Worm (Caenorhabditis elegans) whole organism, late embryonic: ENCODE results near the gene K03H6.4.

Experiments
- F13H6.1 ChIP-seq: sonication (generic microtip); optimal IDR thresholded peaks from 2 replicates; lab custom pipeline; 2016; ENCODE audit warnings: missing genetic modification characterization, missing compliant biosample characterization
- ceh-18 ChIP-seq: sonication (generic microtip); optimal IDR thresholded peaks from 2 replicates; lab custom pipeline; 2016; ENCODE audit warnings: missing genetic modification characterization, missing compliant biosample characterization
- ceh-19 ChIP-seq: fragments of 200-800 bp; sonication (Bioruptor generic); optimal IDR thresholded peaks from 2 replicates; lab custom pipeline; 2018; ENCODE audit warnings: mild to moderate bottlenecking, missing genetic modification characterization, missing compliant biosample characterization
- ceh-2 ChIP-seq: sonication (generic microtip); optimal IDR thresholded peaks from 2 replicates; lab custom pipeline; 2016; ENCODE audit warnings: missing genotype, missing genetic modification characterization, missing compliant biosample characterization
- ceh-24 ChIP-seq: sonication (generic microtip); optimal IDR thresholded peaks from 2 replicates; lab custom pipeline; 2016; ENCODE audit warnings: mild to moderate bottlenecking, missing genetic modification characterization, missing compliant biosample characterization
- ceh-31 ChIP-seq: sonication (generic microtip); optimal IDR thresholded peaks from 2 replicates; lab custom pipeline; 2016; ENCODE audit warnings: missing genetic modification characterization, missing compliant biosample characterization
- ceh-45 ChIP-seq: fragments of 200-800 bp; sonication (Bioruptor generic); IDR thresholded peaks from 2 replicates; pipeline ENCODE4 v1.3.6; 2022; ENCODE audit warnings: missing genetic modification reagents, missing genetic modification characterization, missing compliant biosample characterization
- ceh-48 ChIP-seq: sonication (generic microtip); optimal IDR thresholded peaks from 2 replicates; lab custom pipeline; 2016; ENCODE audit warnings: missing genetic modification characterization, inconsistent platforms, missing compliant biosample characterization
- che-1 ChIP-seq: sonication (generic microtip); optimal IDR thresholded peaks from 2 replicates; lab custom pipeline; 2016; ENCODE audit warnings: mild to moderate bottlenecking, missing genetic modification characterization, missing compliant biosample characterization
- dmd-4 ChIP-seq: sonication (generic microtip); optimal IDR thresholded peaks from 2 replicates; lab custom pipeline; 2016; ENCODE audit warnings: borderline replicate concordance, missing genetic modification characterization, missing compliant biosample characterization
- dve-1 ChIP-seq: sonication (generic microtip); optimal IDR thresholded peaks from 2 replicates; lab custom pipeline; 2017; ENCODE audit warnings: antibody characterized with exemption, mild to moderate bottlenecking, missing genetic modification characterization, missing compliant biosample characterization
- elt-2 ChIP-seq: sonication (generic microtip); optimal IDR thresholded peaks from 2 replicates; lab custom pipeline; 2016; ENCODE audit warnings: missing genetic modification reagents, missing genetic modification characterization, missing compliant biosample characterization
- fax-1 ChIP-seq: sonication (generic microtip); optimal IDR thresholded peaks from 2 replicates; lab custom pipeline; 2016; ENCODE audit warnings: missing genotype, missing genetic modification characterization, missing compliant biosample characterization
- fkh-10 ChIP-seq: fragments of 150-350 bp; optimal IDR thresholded peaks from 2 replicates; lab custom pipeline; 2014; ENCODE audit warnings: missing biosample characterization, missing genetic modification reagents, missing genetic modification characterization
- gmeb-2 ChIP-seq: sonication (generic microtip); optimal IDR thresholded peaks from 2 replicates; lab custom pipeline; 2016; ENCODE audit warnings: missing genetic modification characterization, inconsistent platforms, missing compliant biosample characterization
- hlh-15 ChIP-seq: sonication (generic microtip); optimal IDR thresholded peaks from 2 replicates; lab custom pipeline; 2016; ENCODE audit warnings: missing genetic modification characterization, missing compliant biosample characterization
- hlh-30 ChIP-seq: sonication (generic microtip); optimal IDR thresholded peaks from 2 replicates; lab custom pipeline; 2017; ENCODE audit warnings: antibody characterized with exemption, missing genetic modification characterization, missing compliant biosample characterization; ENCODE audit not compliant: insufficient read depth
- hlh-8 ChIP-seq: sonication (generic microtip); optimal IDR thresholded peaks from 2 replicates; lab custom pipeline; 2016; ENCODE audit warnings: missing genotype, missing genetic modification characterization, missing compliant biosample characterization
- lim-6 ChIP-seq: sonication (generic microtip); optimal IDR thresholded peaks from 2 replicates; lab custom pipeline; 2016; ENCODE audit warnings: missing genetic modification characterization, missing compliant biosample characterization
- lin-11 ChIP-seq: fragments of 200-800 bp; sonication (Bioruptor generic); optimal IDR thresholded peaks from 2 replicates; lab custom pipeline; 2018; ENCODE audit warnings: mild to moderate bottlenecking, missing genetic modification characterization, missing compliant biosample characterization
- mec-3 ChIP-seq: sonication (generic microtip); optimal IDR thresholded peaks from 2 replicates; lab custom pipeline; 2016; ENCODE audit warnings: borderline replicate concordance, missing genetic modification characterization, missing compliant biosample characterization
- nfya-1 ChIP-seq: sonication (generic microtip); optimal IDR thresholded peaks from 2 replicates; lab custom pipeline; 2017; ENCODE audit warnings: missing genetic modification characterization, mild to moderate bottlenecking, missing compliant biosample characterization, antibody characterized with exemption, moderate library complexity
- nhr-11 ChIP-seq: fragments of 150-350 bp; optimal IDR thresholded peaks from 2 replicates; lab custom pipeline; 2014; ENCODE audit warnings: missing biosample characterization, missing genetic modification characterization
- npax-4 ChIP-seq: sonication (generic microtip); optimal IDR thresholded peaks from 2 replicates; lab custom pipeline; 2016; ENCODE audit warnings: missing genetic modification characterization, missing compliant biosample characterization
- odd-2 ChIP-seq: sonication (generic microtip); optimal IDR thresholded peaks from 2 replicates; lab custom pipeline; 2017; ENCODE audit warnings: antibody characterized with exemption, mild to moderate bottlenecking, missing genetic modification characterization, missing compliant biosample characterization
- pat-9 ChIP-seq: fragments of 200-800 bp; sonication (Bioruptor generic); optimal IDR thresholded peaks from 2 replicates; lab custom pipeline; 2018; ENCODE audit warnings: mild to moderate bottlenecking, missing genetic modification characterization, moderate library complexity, missing compliant biosample characterization
- pax-1 ChIP-seq: fragments of 150-350 bp; optimal IDR thresholded peaks from 2 replicates; lab custom pipeline; 2014; ENCODE audit warnings: missing biosample characterization, missing genetic modification characterization
- pha-2 ChIP-seq: sonication (generic microtip); optimal IDR thresholded peaks from 2 replicates; lab custom pipeline; 2017; ENCODE audit warnings: mild to moderate bottlenecking, missing genetic modification characterization, missing compliant biosample characterization
- pha-4 ChIP-seq: fragments of 150-350 bp; optimal IDR thresholded peaks from 2 replicates; lab custom pipeline; 2018; ENCODE audit warnings: missing biosample characterization, missing genetic modification reagents, missing genetic modification characterization
- pqm-1 ChIP-seq: sonication (generic microtip); optimal IDR thresholded peaks from 2 replicates; lab custom pipeline; 2016; ENCODE audit warnings: missing genetic modification characterization, missing compliant biosample characterization
- pros-1 ChIP-seq: fragments of 150-350 bp; optimal IDR thresholded peaks from 2 replicates; lab custom pipeline; 2014; ENCODE audit warnings: missing biosample characterization, missing genetic modification reagents, missing genetic modification characterization
- rnt-1 ChIP-seq: sonication (generic microtip); optimal IDR thresholded peaks from 2 replicates; lab custom pipeline; 2016; ENCODE audit warnings: missing genetic modification characterization, missing compliant biosample characterization
- sdc-2 ChIP-seq: sonication (generic microtip); optimal IDR thresholded peaks from 2 replicates; lab custom pipeline; 2016; ENCODE audit warnings: missing genotype, missing genetic modification characterization, missing compliant biosample characterization
- tbx-2 ChIP-seq: sonication (generic microtip); optimal IDR thresholded peaks from 2 replicates; lab custom pipeline; 2016; ENCODE audit warnings: missing genetic modification characterization, missing compliant biosample characterization
- ttx-3 ChIP-seq: sonication (generic microtip); optimal IDR thresholded peaks from 2 replicates; lab custom pipeline; 2016; ENCODE audit warnings: missing genetic modification reagents, missing genetic modification characterization, missing compliant biosample characterization
- unc-42 ChIP-seq: sonication (generic microtip); optimal IDR thresholded peaks from 2 replicates; lab custom pipeline; 2016; ENCODE audit warnings: missing genotype, missing genetic modification characterization, missing compliant biosample characterization
- unc-55 ChIP-seq: sonication (generic microtip); optimal IDR thresholded peaks from 2 replicates; lab custom pipeline; 2017; ENCODE audit warnings: missing biosample characterization, missing genetic modification reagents, missing genetic modification characterization
- unc-86 ChIP-seq: sonication (generic microtip); optimal IDR thresholded peaks from 2 replicates; lab custom pipeline; 2016; ENCODE audit warnings: missing genetic modification characterization, missing compliant biosample characterization
- ztf-16 ChIP-seq: sonication (generic microtip); optimal IDR thresholded peaks from 2 replicates; lab custom pipeline; 2017; ENCODE audit warnings: missing genetic modification characterization, missing compliant biosample characterization

The K03H6.4 gene

DNA sequence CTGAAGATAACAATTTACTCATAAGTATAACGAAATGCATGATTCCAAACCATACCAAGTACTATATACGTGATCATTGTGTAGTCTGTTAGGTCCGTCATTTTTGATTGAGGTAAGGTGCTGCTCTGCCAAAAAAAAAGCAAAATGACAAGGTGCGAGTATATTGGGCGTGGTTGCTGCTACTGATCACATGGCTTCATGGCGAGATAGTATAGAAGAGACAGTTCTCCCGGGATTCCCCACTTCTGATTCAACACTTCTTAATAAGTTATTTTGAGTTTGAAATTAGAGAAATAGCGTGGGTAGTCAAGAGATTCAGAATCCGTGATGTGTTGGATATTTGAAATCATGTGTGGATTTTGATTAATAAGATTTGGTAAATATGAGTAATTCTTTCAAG, at the start of gene K03H6.4:
TSS of gene K03H6.4 (minus strand) at position 101 of the 400 bp plus-strand sequence.
- TF ChIP-seq hlh-15 (tag; lab: Kevin White, UChicago) (no peak), lim-6 (tag; lab: Kevin White, UChicago) (no peak), ceh-48 (tag; lab: Kevin White, UChicago) (no peak), ceh-31 (tag; lab: Kevin White, UChicago) (no peak), sdc-2 (tag; lab: Kevin White, UChicago) (no peak), unc-86 (tag; lab: Kevin White, UChicago) (no peak), unc-42 (tag; lab: Kevin White, UChicago) (no peak), npax-4 (no peak), lin-11 (tag; lab: Kevin White, UChicago) (no peak), nhr-11 (no peak), F13H6.1 (no peak), pros-1 (no peak), ztf-16 (tag; lab: Kevin White, UChicago) (no peak), ceh-2 (tag; lab: Kevin White, UChicago) (no peak), pat-9 (no peak), pax-1 (no peak), dmd-4 (tag; lab: Kevin White, UChicago) (no peak)

DNA sequence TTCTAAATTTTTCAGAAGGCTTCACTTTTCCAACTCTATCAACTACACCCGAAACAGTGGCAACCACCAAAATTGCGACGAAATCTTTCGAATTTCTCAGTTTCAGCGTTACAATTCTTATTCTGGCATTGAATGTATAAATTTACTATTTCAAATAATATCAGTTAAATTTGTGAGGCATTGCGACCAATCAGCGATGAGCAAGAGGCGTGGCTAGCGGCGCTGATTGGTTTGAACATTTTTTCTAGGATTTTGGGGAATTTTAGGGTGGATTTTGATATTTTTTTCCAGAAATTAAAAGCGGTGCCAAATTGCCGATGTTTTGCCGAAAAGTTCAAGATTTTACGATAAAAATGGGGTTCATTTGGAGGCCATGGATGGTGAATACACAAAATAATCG, 46.5 kb upstream of the K03H6.4 start:
- peak; percentile 96 for TF ChIP-seq nfya-1 (tag; lab: Kevin White, UChicago)
- TF ChIP-seq ceh-2 (tag; lab: Kevin White, UChicago) = no peak
- no peak for TF ChIP-seq pha-2 (tag; lab: Kevin White, UChicago)

DNA sequence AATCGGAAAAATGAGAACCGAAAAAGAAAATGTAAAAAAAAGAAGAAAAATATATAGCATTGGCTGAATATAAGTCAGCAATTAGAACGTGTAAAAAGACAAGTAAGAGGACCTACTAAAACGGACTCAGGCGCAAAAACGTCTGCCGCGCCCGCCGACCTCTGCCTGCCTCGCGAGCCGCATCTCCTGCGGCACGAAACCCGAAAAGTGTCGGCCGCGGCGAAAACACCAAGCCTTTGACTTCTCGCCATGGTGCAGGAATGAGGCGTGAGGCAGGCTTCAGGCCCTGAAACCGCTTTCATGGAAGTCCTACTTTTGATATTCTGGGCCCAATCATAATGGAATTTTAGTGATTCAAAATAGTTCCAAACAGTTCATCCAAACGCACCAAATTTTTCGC, 44.6 kb upstream of the K03H6.4 start:
- TF ChIP-seq rnt-1 (no peak), dve-1 (no peak), nfya-1 (tag; lab: Kevin White, UChicago) (no peak), ttx-3 (tag; lab: Kevin White, UChicago) (no peak), ceh-18 (tag; lab: Kevin White, UChicago) (no peak), fkh-10 (no peak), elt-2 (tag; lab: Kevin White, UChicago) (no peak), hlh-8 (tag; lab: Kevin White, UChicago) (no peak), hlh-30 (tag; lab: Kevin White, UChicago) (no peak), ceh-24 (tag; lab: Kevin White, UChicago) (no peak), pax-1 (no peak)

DNA sequence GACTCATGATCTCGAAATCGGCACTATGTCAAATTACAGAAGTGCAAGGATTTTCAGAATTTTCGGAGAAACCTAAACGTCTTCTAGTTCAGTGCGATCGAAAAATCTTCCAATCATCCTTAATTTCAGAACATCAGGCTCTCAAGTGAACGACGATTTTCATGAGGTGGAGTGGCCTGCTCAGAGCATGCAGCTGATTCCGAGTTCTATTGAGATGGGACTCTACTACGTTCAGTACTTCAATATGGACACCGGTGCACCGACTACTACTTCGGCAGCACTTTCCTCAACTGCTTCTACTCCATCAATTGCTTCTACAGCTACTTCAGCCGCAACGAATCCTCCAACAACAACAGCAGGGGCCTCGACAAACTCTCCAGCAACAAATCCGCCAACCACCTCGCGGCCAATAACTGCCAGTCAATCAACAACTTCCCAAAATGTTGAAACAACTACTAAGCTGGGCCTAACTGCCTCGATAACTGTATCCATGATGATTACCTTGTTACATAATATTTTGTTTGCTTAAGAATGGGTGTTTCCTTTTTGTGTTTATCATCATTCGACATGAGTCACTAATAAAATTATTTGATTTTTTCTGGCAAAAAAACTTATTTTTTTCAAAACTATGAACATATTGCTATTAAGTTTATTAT, 42.5 kb upstream of the K03H6.4 start, which contains the start of gene Y41D4B.15:
TSS of gene Y41D4B.15 (plus strand) at position 606 of the 656 bp plus-strand sequence.
- no peak for TF ChIP-seq unc-86 (tag; lab: Kevin White, UChicago)
- no peak for TF ChIP-seq fax-1
- TF ChIP-seq ztf-16 (tag; lab: Kevin White, UChicago) = no peak
- no peak for TF ChIP-seq hlh-8 (tag; lab: Kevin White, UChicago)
- no peak for TF ChIP-seq unc-55 (GFP tag; lab: Kevin White, UChicago)
- TF ChIP-seq ceh-19 (GFP tag; lab: Kevin White, UChicago) = no peak

DNA sequence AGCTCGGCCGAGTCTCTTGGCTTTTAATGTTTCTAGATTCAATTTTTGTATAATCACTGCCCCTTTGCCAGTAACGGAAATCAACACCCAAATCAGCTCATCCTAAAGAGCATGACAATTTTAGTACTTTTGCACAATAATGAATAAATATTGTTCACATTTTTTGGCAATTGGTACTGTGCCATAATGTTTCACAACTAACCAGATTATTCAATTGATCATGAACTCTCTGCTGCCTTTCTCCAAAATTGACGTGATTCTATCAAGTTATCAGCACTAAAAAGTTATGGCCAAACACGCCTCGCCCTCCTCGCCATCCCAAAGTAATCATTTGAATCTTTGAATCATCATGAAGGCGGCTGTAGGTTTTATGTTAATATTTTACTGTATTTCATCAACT, 40.8 kb upstream of the K03H6.4 start, which contains the start of gene hpo-6:
TSS of gene hpo-6 (plus strand) at position 301 of the 400 bp plus-strand sequence.
- no peak for TF ChIP-seq tbx-2 (tag; lab: Kevin White, UChicago)
- no peak for TF ChIP-seq pqm-1 (tag; lab: Kevin White, UChicago)
- TF ChIP-seq dmd-4 (tag; lab: Kevin White, UChicago) = no peak
- no peak for TF ChIP-seq ttx-3 (tag; lab: Kevin White, UChicago)
- TF ChIP-seq mec-3 = no peak
- no peak for TF ChIP-seq che-1 (tag; lab: Kevin White, UChicago)
- no peak for TF ChIP-seq npax-4
- TF ChIP-seq pha-4 (tag; lab: Kevin White, UChicago) = no peak
- TF ChIP-seq F13H6.1 = no peak
- no peak for TF ChIP-seq ceh-45 (GFP tag; lab: Robert Waterston, UW)
- no peak for TF ChIP-seq nhr-11
- TF ChIP-seq odd-2 (tag; lab: Kevin White, UChicago) = no peak
- no peak for TF ChIP-seq lim-6 (tag; lab: Kevin White, UChicago)
- TF ChIP-seq hlh-15 (tag; lab: Kevin White, UChicago) = no peak
- no peak for TF ChIP-seq gmeb-2 (tag; lab: Kevin White, UChicago)
